Fruit fly (Drosophila melanogaster): Measurements from ENCODE around the gene CG4577.

The CG4577 gene

dm6 chr2L:1157679-1158518 lies 23.4 kb downstream of the CG4577 start, which contains the start of gene capt (continued):
- TF ChIP-seq net (GFP tag; optimal IDR thresholded peaks at IDR 0.05) = no peak

- no peak for TF ChIP-seq acj6 (GFP tag; optimal IDR thresholded peaks at IDR 0.05)
- peak; percentile 35 for TF ChIP-seq svp (GFP tag)
- peak; percentile 35; the same call in 1 of the 3 replicates for TF ChIP-seq eg (GFP tag; IDR thresholded peaks at IDR 0.05)
- TF ChIP-seq vri (GFP tag; optimal IDR thresholded peaks at IDR 0.05) = no peak
These were observed 24.2 kb downstream of the CG4577 start, which contains the start of gene Tango14 for dm6 chr2L:1158519-1159319. Tango14 (plus strand) TSS chr2L:1158661.

- TF ChIP-seq CG31627 (GFP tag; optimal IDR thresholded peaks at IDR 0.05) = no peak
- no peak for TF ChIP-seq topi (GFP tag; optimal IDR thresholded peaks at IDR 0.05)
- TF ChIP-seq dsx (GFP tag; optimal IDR thresholded peaks at IDR 0.05; ENCODE audit: poor library complexity, severe bottlenecking) = no peak
- no peak for TF ChIP-seq Ets96B (tag; optimal IDR thresholded peaks at IDR 0.05)
- no peak for TF ChIP-seq OdsH (GFP tag; optimal IDR thresholded peaks at IDR 0.05)
- no peak for TF ChIP-seq esn (GFP tag; optimal IDR thresholded peaks at IDR 0.05)
- TF ChIP-seq CG11902 (GFP tag; optimal IDR thresholded peaks at IDR 0.05) = no peak
- no peak for TF ChIP-seq CG1621 (tag; optimal IDR thresholded peaks at IDR 0.05)
- no peak for TF ChIP-seq CG10631 (GFP tag; optimal IDR thresholded peaks at IDR 0.05)
- TF ChIP-seq Eip75B (GFP tag; optimal IDR thresholded peaks at IDR 0.05) = peak; percentile 14
- TF ChIP-seq Hr39 (GFP tag; optimal IDR thresholded peaks at IDR 0.05) = no peak
- peak; percentile 60 for TF ChIP-seq Eip78C (GFP tag)
- TF ChIP-seq CG6854 (GFP tag; optimal IDR thresholded peaks at IDR 0.05) = no peak
- no peak for TF ChIP-seq CG16779 (tag; optimal IDR thresholded peaks at IDR 0.05)
- no peak for TF ChIP-seq CG6163 (GFP tag; IDR thresholded peaks at IDR 0.05)
- TF ChIP-seq vri (GFP tag; optimal IDR thresholded peaks at IDR 0.05) = no peak
- TF ChIP-seq CG3919 (GFP tag; optimal IDR thresholded peaks at IDR 0.05) = no peak
- TF ChIP-seq CG32006 (GFP tag; optimal IDR thresholded peaks at IDR 0.05) = no peak
- TF ChIP-seq svp (GFP tag) = peak; percentile 100
- TF ChIP-seq net (GFP tag; optimal IDR thresholded peaks at IDR 0.05) = no peak
These were observed 29.1 kb downstream of the CG4577 start, which contains the start of gene CG5080 for dm6 chr2L:1163538-1164143. CG5080 (minus strand) TSS chr2L:1163886.

- TF ChIP-seq Eip78C (GFP tag) (no peak), spab (GFP tag; optimal IDR thresholded peaks at IDR 0.05) (no peak), Sox15 (GFP tag; optimal IDR thresholded peaks at IDR 0.05) (no peak), CG7368 (GFP tag; optimal IDR thresholded peaks at IDR 0.05) (no peak), dac (GFP tag; optimal IDR thresholded peaks at IDR 0.05) (no peak), svp (GFP tag) (no peak), CG6854 (GFP tag; optimal IDR thresholded peaks at IDR 0.05) (no peak), Hr39 (GFP tag; optimal IDR thresholded peaks at IDR 0.05) (no peak), CG10669 (GFP tag; optimal IDR thresholded peaks at IDR 0.05) (no peak), eg (GFP tag; IDR thresholded peaks at IDR 0.05) (no peak), net (GFP tag; optimal IDR thresholded peaks at IDR 0.05) (no peak), CG3032 (tag; optimal IDR thresholded peaks at IDR 0.05) (no peak), Ets96B (tag; optimal IDR thresholded peaks at IDR 0.05) (no peak), fkh (GFP tag; optimal IDR thresholded peaks at IDR 0.05) (no peak), esn (GFP tag; optimal IDR thresholded peaks at IDR 0.05) (no peak), fd85E (GFP tag; optimal IDR thresholded peaks at IDR 0.05) (no peak), Hr4 (GFP tag; optimal IDR thresholded peaks at IDR 0.05) (no peak)
These were observed 29.8 kb downstream of the CG4577 start, which contains the start of gene IntS14 for dm6 chr2L:1164294-1164693. IntS14 (plus strand) TSS chr2L:1164443.
